Worm (Caenorhabditis elegans): ENCODE results near the gene tebp-2.

The tebp-2 gene

DNA sequence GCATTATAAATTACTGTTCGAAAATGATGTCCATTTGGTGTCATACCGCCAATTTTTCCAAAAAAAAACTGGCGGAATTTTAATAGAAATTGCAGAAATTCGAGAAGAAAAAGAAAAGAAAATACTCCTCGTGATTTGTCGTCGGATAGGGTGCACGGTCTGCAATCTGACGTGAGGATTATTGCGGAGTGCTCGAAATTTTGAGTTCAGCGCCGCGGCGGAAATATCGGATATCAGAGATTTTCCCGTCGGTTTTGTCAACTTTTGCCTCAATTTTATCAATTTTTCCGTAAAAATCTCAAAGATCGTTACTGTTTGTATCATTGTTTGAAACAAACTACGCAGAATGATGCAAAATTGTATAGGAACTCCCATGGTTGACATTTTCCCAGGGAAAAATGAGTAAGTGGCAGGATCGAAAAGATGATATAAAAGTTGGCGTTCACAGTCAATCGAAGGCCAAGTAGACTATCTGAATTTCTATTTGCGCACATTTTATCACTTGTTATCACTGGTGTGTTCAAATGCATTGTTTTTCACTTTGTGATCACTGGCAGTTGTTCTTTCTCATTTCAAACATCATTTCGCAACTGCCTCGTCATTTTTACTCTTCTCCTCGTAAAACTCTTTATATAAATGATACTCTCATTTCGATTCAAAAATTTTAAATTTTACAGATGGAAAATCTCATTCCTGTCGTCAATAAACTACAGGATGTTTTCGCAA lies 3.5 kb upstream of the tebp-2 start, which contains the start of the genes fem-1 and drp-1:
fem-1 (minus strand) TSS at position 150 of the 726 bp plus-strand sequence.
drp-1 (plus strand) TSS at position 676 of the 726 bp plus-strand sequence.
- no peak for TF ChIP-seq unc-62 (GFP tag; optimal IDR thresholded peaks at IDR 0.05)

DNA sequence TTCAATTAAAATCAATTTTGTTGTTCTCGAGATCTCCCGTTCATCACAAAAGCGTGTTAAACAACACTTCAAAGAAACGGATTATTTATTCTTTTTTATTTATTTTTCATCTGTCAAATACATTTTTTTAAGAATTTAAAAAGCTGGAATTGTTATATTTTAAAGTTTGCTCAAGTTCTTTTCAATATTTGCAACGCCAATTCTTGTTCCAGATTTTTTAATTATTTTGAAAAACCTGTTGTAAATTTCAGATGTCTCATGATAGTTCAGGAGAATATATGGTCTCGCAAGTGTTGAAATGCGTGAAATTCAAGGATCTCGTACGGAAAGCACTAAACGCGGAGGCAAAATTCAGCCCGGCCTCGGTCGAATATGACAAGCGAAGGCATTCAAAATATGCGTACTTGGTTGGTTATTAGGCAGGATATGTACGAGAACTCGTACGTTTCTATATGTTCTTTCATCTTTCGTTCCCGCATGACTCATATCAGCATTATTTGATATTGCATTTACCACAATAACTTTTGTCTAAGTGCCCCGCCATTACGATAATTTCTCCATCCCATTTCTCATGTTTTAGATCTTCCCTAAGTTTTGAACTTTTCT lies 3.3 kb downstream of the tebp-2 start, which contains the start of gene cec-6:
cec-6 (plus strand) TSS at position 252 of the 606 bp plus-strand sequence.
- TF ChIP-seq unc-62 (GFP tag; optimal IDR thresholded peaks at IDR 0.05) = no peak

DNA sequence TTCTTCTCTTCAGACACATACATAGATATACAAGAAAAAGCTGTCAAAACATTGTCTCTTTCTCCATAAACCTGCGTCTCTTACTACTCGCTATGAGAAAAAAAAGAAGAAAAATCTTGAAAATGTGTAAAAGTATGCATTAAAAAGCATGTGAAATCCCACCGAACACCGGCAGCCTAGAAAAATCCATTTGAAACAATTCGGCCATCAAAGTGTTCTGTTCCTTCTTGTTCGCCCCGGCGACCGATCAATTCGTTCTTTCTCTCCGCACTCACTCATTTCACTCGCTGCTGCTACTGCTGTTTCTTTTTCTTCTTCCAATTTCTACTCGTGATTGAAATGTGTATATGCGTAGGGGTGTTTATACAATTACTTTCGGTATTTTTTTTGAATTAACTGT lies 7.4 kb downstream of the tebp-2 start:
- no peak for TF ChIP-seq unc-62 (GFP tag; optimal IDR thresholded peaks at IDR 0.05)

DNA sequence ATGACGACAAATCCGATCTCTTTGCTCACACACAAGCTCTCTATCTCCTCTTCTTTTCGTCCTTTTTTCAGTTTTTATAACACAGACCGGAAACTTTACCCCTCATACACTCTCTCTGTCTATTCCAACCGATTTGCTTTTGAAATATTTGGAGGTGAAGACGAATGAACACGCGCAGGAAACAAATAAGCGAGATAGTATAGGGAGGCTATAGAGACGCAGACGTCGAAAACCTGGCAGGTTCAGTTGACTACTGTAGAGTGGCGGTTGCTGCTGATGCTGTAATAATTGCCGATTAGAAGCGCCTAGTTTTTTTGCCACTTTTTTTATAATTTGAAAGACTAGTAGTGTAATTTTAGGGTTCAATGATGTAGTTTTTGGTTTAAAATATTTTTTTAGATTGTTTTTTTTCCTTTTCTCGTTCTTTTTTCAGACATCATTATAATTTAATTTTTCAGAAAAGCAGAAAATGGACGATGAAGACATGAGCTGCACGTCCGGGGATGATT lies 9.3 kb downstream of the tebp-2 start, which contains the start of gene ari-2:
ari-2 (plus strand) TSS at position 459 of the 509 bp plus-strand sequence.
- no peak for TF ChIP-seq unc-62 (GFP tag; optimal IDR thresholded peaks at IDR 0.05)

DNA sequence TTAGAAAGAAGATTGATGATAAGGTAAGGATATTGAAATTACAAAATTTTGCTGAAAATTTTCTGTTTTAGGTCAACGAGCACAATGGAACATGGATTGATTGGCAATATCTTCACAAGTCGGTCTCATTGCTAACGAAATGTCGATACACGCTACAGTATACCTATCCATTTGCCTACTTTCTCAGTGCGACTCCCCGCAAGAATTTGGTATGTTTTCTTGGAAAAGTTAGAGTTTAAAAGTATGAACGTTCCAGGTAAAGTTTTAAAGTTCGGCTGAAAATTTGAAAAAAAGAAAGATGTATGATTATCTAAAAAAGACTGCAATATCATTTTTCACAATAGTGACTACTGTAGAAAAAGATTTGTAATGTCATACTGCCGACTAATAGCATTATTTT lies 12.7 kb downstream of the tebp-2 start:
- no peak for TF ChIP-seq unc-62 (GFP tag; optimal IDR thresholded peaks at IDR 0.05)

DNA sequence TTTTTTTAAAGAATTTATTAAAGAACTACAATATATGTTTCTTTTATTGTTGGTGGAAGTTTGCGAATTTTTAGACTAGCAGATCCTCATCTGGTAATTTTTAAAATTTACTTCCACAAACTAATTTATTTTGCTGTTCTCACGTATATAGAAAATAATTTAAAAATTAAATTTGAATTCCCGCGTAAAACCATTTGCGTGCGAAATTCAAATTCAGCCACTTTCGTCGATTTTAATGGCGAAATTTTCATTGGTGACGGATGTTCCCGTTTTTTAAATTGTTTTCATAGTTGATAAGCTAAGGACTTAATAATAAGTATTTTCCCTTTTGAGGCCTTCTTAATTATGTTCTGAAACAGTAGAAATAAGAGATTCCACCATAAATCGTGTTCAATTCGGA lies 19.6 kb downstream of the tebp-2 start:
- TF ChIP-seq unc-62 (GFP tag; optimal IDR thresholded peaks at IDR 0.05) = no peak

DNA sequence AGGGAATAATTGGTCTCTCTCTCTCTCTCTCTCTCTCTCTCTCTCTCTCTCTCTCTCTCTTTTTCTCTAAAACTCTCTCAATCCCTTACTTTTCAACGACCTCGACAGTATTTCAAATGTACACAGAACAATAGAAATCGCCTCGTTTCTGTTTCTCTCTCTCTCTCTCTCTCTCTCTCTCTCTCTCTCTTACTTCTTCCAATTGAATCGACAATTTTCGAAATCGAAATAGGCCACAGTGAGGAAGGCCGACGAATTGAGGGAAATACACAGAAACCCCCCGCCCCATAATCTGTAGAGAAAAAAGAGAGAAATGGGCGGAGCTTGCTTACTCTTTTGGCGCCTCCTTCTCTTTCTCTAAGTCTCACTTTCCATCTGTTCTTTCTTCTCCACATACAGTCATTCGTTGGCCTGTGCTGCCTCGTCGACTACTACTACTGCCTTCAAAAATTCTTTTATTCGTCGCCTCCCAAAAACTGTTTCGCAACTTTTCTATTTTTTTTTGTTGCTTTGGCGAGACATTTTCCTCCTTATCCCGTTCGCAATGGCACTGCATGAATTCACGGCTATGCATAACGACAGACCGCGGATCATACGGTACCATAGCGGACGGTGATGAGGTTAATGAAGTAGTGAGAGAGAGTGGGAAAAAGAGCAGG lies 20.2 kb downstream of the tebp-2 start:
- no peak for TF ChIP-seq unc-62 (GFP tag; optimal IDR thresholded peaks at IDR 0.05)

DNA sequence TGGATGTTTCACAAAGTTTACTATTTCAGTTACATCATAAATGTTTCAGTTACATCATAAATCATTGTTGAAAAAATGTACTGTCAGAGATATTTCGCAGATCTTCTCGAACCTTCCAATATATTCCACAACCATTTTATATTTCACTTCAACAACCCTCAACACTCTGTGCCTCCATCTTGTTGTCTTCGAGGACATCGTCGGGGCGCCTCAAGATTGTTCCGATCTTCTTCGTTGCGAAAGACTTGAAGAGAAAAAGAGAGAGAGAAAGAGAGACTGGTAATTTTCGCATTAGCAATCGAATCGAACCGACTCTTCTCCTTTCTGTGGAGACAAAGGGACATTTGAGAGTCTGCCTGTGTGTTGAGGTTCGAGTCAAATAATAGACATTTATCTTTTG lies 21.9 kb downstream of the tebp-2 start:
- no peak for TF ChIP-seq unc-62 (GFP tag; optimal IDR thresholded peaks at IDR 0.05)

DNA sequence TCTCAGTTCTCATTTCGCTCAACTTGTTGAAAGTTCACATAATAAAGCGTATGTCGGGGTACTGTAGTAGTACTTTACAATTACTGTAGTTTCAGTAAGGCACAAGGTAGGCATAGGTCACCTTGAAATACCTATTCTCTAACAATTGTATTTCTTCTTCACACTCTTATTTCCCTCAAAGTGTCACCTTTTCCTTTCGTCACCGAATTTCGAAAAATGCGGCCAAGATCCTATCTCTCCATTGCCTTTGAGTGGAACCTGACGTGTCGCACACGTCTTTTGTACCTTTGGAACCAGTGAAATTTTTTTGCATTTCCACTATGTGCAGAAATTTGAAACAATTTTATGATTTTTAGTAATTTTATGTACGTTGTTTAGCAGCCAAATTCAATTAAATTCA lies 22.9 kb downstream of the tebp-2 start:
- TF ChIP-seq unc-62 (GFP tag; optimal IDR thresholded peaks at IDR 0.05) = no peak

DNA sequence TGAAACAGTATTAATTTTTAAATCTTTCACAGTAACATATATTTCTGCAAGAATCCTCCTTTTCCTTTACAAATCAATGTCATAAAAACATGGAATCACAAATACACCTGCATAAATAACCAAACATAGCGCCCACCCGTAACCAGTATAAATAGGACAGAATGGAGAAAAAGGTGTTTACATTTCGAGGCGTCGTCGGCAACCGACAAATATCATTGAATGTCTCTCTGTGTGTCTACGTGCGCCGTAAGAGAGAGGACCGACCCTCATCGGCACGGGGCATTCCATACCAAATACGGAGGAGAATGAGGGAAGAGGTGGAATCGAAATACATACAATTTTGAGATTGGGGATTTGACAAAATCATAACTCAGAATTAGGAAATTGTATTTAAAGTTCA lies 23.7 kb downstream of the tebp-2 start:
- TF ChIP-seq unc-62 (GFP tag; optimal IDR thresholded peaks at IDR 0.05) = no peak

DNA sequence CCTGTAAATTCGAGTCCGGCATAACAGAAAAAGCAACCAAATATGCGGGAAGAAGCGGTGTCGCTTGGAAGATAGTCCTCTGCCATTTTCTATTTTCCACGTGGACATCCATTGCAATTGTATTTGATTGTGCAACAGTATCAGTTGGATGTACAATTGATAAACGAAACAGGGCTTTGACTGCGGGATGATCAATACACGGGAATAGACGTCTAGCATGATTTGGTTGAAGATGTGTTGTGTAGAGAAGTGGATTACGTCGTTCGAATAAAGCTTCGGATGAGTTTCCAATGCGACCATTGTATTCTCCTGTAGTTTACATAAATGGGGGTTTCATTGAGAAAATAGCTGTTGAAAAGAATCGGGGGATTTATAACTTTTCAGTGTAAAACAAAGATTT lies 31.3 kb downstream of the tebp-2 start:
- TF ChIP-seq unc-62 (GFP tag; optimal IDR thresholded peaks at IDR 0.05) = no peak

DNA sequence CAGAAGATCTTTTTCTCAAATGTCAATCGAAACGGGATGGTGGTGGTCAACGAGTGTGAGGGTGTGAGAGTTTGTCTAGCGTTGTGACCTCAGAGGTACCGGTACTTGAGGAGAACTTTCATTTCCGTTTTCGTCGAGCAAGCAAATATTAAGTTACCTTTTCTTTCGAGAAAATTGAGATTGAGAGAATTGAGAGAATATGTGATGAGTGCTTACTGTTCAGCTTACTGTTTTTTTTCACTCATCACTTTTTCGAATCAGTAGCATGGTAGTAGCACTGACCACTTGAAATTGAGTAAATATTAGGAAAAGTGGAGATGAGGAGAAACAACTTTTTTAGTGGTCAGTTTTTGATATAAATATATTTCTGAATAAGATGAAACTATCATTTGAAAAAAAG lies 32.6 kb downstream of the tebp-2 start, which contains the start of gene T12E12.6:
T12E12.6 (minus strand) TSS at position 101 of the 400 bp plus-strand sequence.
- no peak for TF ChIP-seq unc-62 (GFP tag; optimal IDR thresholded peaks at IDR 0.05)

DNA sequence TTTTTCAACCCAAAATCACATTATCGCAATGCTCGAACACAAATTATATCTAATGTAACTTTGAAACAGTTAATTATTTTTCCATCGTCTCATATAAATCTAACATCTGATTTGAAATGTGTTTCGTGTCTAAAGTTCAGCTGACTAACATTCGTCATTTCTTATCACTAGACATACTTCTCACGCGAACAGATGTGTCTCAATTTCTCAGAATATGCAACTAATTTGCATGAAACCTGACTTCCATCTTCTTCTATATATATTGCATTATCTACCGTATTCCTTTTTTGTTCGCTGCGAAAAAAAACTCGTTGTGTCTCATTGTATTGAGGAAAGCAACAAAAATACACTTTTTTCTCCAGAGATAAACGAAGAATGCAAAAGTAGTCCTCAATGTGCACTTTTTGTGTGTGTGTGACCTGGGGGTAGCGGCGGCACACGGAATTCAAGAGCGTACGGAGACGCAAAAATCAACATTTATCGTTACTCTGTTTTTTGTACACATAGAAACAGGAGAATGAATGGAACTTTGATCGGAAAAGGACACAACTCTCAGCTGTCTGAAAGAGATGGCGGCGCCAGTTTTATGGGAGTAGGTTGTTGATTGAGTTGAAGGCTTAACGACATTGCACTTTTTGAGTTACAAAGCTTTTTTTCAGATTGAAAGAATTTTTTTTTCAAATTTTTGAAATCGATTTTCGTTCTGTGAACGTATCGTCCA lies 39.3 kb downstream of the tebp-2 start:
- TF ChIP-seq unc-62 (GFP tag; optimal IDR thresholded peaks at IDR 0.05) = no peak

DNA sequence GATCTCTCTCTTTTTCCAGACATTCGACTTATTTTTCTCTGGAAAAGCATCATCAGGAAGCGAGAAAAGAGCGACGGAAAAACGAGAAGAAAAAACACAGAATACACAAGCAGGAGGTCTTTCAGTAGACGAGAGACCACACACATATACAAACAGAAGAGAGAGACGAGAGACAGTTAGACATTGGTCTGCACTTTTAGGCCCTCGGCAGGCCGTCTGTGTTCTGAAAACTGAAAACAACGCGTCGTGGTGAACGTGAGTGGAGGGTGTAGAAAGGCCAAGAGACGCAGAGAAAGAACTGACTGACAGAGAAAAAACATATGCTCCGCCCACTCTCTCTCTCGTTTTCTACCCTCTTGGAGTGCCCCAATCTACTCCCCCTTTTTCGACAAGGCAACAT lies 40.8 kb downstream of the tebp-2 start:
- no peak for TF ChIP-seq unc-62 (GFP tag; optimal IDR thresholded peaks at IDR 0.05)

DNA sequence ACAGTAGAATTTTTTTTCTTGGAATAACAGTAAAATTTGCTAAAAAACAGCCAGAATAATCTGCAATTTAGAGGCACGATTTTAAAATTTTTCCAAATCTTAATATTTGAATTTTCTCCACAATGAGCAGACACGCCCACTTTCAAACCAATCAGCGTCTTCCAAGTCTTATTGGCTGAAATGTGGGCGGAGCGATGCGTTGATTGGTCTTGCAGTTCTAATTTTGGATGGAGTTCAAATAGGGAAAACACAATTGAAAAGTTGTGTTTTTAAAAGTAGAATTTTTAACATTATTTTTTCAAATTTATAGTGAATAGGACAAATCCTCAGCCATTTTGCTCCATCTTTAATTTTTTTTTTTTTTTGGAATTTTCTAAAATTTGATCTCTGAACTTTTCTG lies 41.3 kb downstream of the tebp-2 start:
- no peak for TF ChIP-seq unc-62 (GFP tag; optimal IDR thresholded peaks at IDR 0.05)

DNA sequence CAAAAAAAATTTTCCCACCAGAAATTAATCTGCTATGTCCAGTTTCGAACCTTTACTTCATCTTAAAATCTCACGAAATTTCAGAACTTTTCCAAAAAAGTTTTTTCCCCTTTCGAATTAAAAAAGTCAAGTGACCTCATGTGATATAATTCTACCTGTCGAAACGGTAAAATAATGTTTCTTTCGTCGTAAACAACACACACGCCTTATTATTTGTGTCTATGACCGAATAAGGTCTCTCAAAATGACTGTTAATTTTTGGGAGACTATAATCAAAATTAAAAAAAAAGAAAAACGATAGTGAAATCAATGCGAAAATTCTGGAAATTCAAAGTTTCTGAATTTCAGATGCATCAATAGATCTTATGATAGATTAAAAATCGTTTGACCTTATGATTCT lies 41.8 kb downstream of the tebp-2 start:
- TF ChIP-seq unc-62 (GFP tag; optimal IDR thresholded peaks at IDR 0.05) = no peak
